Worm (Caenorhabditis elegans) whole organism, late embryonic: ENCODE measurements around the gene T28A11.17.

Experiments
- C08G9.2 ChIP-seq: sonication (generic microtip); optimal IDR thresholded peaks from 2 replicates; lab custom pipeline; 2016; ENCODE audit warnings: mild to moderate bottlenecking, missing genetic modification characterization, moderate library complexity, missing compliant biosample characterization
- K02D7.2 ChIP-seq: sonication (generic microtip); optimal IDR thresholded peaks from 2 replicates; lab custom pipeline; 2017; ENCODE audit warnings: mild to moderate bottlenecking, missing genetic modification characterization, missing compliant biosample characterization
- T23F11.4 ChIP-seq: fragments of 200-800 bp; sonication (Bioruptor generic); optimal IDR thresholded peaks from 2 replicates; lab custom pipeline; 2018; ENCODE audit warnings: mild to moderate bottlenecking, missing genetic modification characterization, missing compliant biosample characterization
- Y22D7AL.16 ChIP-seq: sonication (generic microtip); optimal IDR thresholded peaks from 2 replicates; lab custom pipeline; 2016; ENCODE audit warnings: missing genetic modification characterization, missing compliant biosample characterization
- ahr-1 ChIP-seq: sonication (generic microtip); optimal IDR thresholded peaks from 2 replicates; lab custom pipeline; 2016; ENCODE audit warnings: missing genetic modification characterization, missing compliant biosample characterization
- ama-1 ChIP-seq: fragments of 150-350 bp; optimal IDR thresholded peaks from 2 replicates; lab custom pipeline; 2014
- ceh-14 ChIP-seq: sonication (generic microtip); optimal IDR thresholded peaks from 2 replicates; lab custom pipeline; 2016; ENCODE audit warnings: missing genotype, missing genetic modification characterization, missing compliant biosample characterization
- ceh-18 ChIP-seq: sonication (generic microtip); optimal IDR thresholded peaks from 2 replicates; lab custom pipeline; 2016; ENCODE audit warnings: missing genetic modification characterization, missing compliant biosample characterization
- ceh-19 ChIP-seq: fragments of 200-800 bp; sonication (Bioruptor generic); optimal IDR thresholded peaks from 2 replicates; lab custom pipeline; 2018; ENCODE audit warnings: mild to moderate bottlenecking, missing genetic modification characterization, missing compliant biosample characterization
- ceh-2 ChIP-seq: sonication (generic microtip); optimal IDR thresholded peaks from 2 replicates; lab custom pipeline; 2016; ENCODE audit warnings: missing genotype, missing genetic modification characterization, missing compliant biosample characterization
- ceh-34 ChIP-seq: sonication (generic microtip); optimal IDR thresholded peaks from 2 replicates; lab custom pipeline; 2016; ENCODE audit warnings: mild to moderate bottlenecking, missing genetic modification characterization, missing compliant biosample characterization
- ceh-45 ChIP-seq: fragments of 200-800 bp; sonication (Bioruptor generic); IDR thresholded peaks from 2 replicates; pipeline ENCODE4 v1.3.6; 2022; ENCODE audit warnings: missing genetic modification reagents, missing genetic modification characterization, missing compliant biosample characterization
- ceh-48 ChIP-seq: sonication (generic microtip); optimal IDR thresholded peaks from 2 replicates; lab custom pipeline; 2016; ENCODE audit warnings: missing genetic modification characterization, inconsistent platforms, missing compliant biosample characterization
- dmd-4 ChIP-seq: sonication (generic microtip); optimal IDR thresholded peaks from 2 replicates; lab custom pipeline; 2016; ENCODE audit warnings: borderline replicate concordance, missing genetic modification characterization, missing compliant biosample characterization
- ets-4 ChIP-seq: sonication (generic microtip); optimal IDR thresholded peaks from 2 replicates; lab custom pipeline; 2016; ENCODE audit warnings: missing genetic modification characterization, missing compliant biosample characterization
- fax-1 ChIP-seq: sonication (generic microtip); optimal IDR thresholded peaks from 2 replicates; lab custom pipeline; 2016; ENCODE audit warnings: missing genotype, missing genetic modification characterization, missing compliant biosample characterization
- gmeb-2 ChIP-seq: sonication (generic microtip); optimal IDR thresholded peaks from 2 replicates; lab custom pipeline; 2016; ENCODE audit warnings: missing genetic modification characterization, inconsistent platforms, missing compliant biosample characterization
- hlh-30 ChIP-seq: sonication (generic microtip); optimal IDR thresholded peaks from 2 replicates; lab custom pipeline; 2017; ENCODE audit warnings: antibody characterized with exemption, missing genetic modification characterization, missing compliant biosample characterization; ENCODE audit not compliant: insufficient read depth
- hlh-6 ChIP-seq: sonication (generic microtip); optimal IDR thresholded peaks from 2 replicates; lab custom pipeline; 2016; ENCODE audit warnings: missing genotype, missing genetic modification characterization, missing compliant biosample characterization
- hlh-8 ChIP-seq: sonication (generic microtip); optimal IDR thresholded peaks from 2 replicates; lab custom pipeline; 2016; ENCODE audit warnings: missing genotype, missing genetic modification characterization, missing compliant biosample characterization
- lim-6 ChIP-seq: sonication (generic microtip); optimal IDR thresholded peaks from 2 replicates; lab custom pipeline; 2016; ENCODE audit warnings: missing genetic modification characterization, missing compliant biosample characterization
- lin-11 ChIP-seq: fragments of 200-800 bp; sonication (Bioruptor generic); optimal IDR thresholded peaks from 2 replicates; lab custom pipeline; 2018; ENCODE audit warnings: mild to moderate bottlenecking, missing genetic modification characterization, missing compliant biosample characterization
- madf-2 ChIP-seq: sonication (generic microtip); optimal IDR thresholded peaks from 2 replicates; lab custom pipeline; 2017; ENCODE audit warnings: missing genetic modification characterization, missing compliant biosample characterization
- mec-3 ChIP-seq: sonication (generic microtip); optimal IDR thresholded peaks from 2 replicates; lab custom pipeline; 2016; ENCODE audit warnings: borderline replicate concordance, missing genetic modification characterization, missing compliant biosample characterization
- nhr-11 ChIP-seq: fragments of 150-350 bp; optimal IDR thresholded peaks from 2 replicates; lab custom pipeline; 2014; ENCODE audit warnings: missing biosample characterization, missing genetic modification characterization
- npax-4 ChIP-seq: sonication (generic microtip); optimal IDR thresholded peaks from 2 replicates; lab custom pipeline; 2016; ENCODE audit warnings: missing genetic modification characterization, missing compliant biosample characterization
- pat-9 ChIP-seq: fragments of 200-800 bp; sonication (Bioruptor generic); optimal IDR thresholded peaks from 2 replicates; lab custom pipeline; 2018; ENCODE audit warnings: mild to moderate bottlenecking, missing genetic modification characterization, moderate library complexity, missing compliant biosample characterization
- pax-1 ChIP-seq: fragments of 150-350 bp; optimal IDR thresholded peaks from 2 replicates; lab custom pipeline; 2014; ENCODE audit warnings: missing biosample characterization, missing genetic modification characterization
- pha-4 ChIP-seq: fragments of 150-350 bp; optimal IDR thresholded peaks from 2 replicates; lab custom pipeline; 2018; ENCODE audit warnings: missing biosample characterization, missing genetic modification reagents, missing genetic modification characterization
- pqm-1 ChIP-seq: sonication (generic microtip); optimal IDR thresholded peaks from 2 replicates; lab custom pipeline; 2016; ENCODE audit warnings: missing genetic modification characterization, missing compliant biosample characterization
- ref-2 ChIP-seq: sonication (generic microtip); optimal IDR thresholded peaks from 2 replicates; lab custom pipeline; 2016; ENCODE audit warnings: missing genetic modification characterization, missing compliant biosample characterization
- rnt-1 ChIP-seq: sonication (generic microtip); optimal IDR thresholded peaks from 2 replicates; lab custom pipeline; 2016; ENCODE audit warnings: missing genetic modification characterization, missing compliant biosample characterization
- sdc-2 ChIP-seq: sonication (generic microtip); optimal IDR thresholded peaks from 2 replicates; lab custom pipeline; 2016; ENCODE audit warnings: missing genotype, missing genetic modification characterization, missing compliant biosample characterization
- syd-9 ChIP-seq: sonication (generic microtip); optimal IDR thresholded peaks from 2 replicates; lab custom pipeline; 2016; ENCODE audit warnings: mild to moderate bottlenecking, missing genetic modification characterization, moderate library complexity, missing compliant biosample characterization
- tbx-7 ChIP-seq: sonication (generic microtip); optimal IDR thresholded peaks from 2 replicates; lab custom pipeline; 2016; ENCODE audit warnings: missing genotype, missing genetic modification characterization, missing compliant biosample characterization
- ttx-3 ChIP-seq: sonication (generic microtip); optimal IDR thresholded peaks from 2 replicates; lab custom pipeline; 2016; ENCODE audit warnings: missing genetic modification reagents, missing genetic modification characterization, missing compliant biosample characterization
- unc-42 ChIP-seq: sonication (generic microtip); optimal IDR thresholded peaks from 2 replicates; lab custom pipeline; 2016; ENCODE audit warnings: missing genotype, missing genetic modification characterization, missing compliant biosample characterization
- unc-55 ChIP-seq: sonication (generic microtip); optimal IDR thresholded peaks from 2 replicates; lab custom pipeline; 2017; ENCODE audit warnings: missing biosample characterization, missing genetic modification reagents, missing genetic modification characterization
- unc-86 ChIP-seq: sonication (generic microtip); optimal IDR thresholded peaks from 2 replicates; lab custom pipeline; 2016; ENCODE audit warnings: missing genetic modification characterization, missing compliant biosample characterization

T28A11.17 gene

DNA sequence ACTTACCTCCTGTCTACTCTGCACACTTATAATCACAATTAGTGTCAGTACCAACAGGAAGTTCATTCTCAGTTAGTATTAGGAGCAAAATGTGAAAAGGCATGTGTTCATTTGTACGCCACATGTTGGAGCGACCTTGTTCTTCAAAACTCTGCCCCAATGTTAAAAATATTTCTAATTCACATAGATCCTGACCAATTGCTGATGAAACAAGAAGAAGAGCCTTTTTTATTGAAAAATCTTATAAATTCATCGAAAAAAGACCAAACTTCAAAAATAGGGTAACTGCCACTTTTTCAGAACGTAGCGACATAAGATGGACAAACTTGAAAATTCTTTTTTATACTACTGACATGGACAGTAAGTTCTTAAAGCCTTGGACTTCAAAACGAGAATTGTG, at the start of gene T28A11.17:
Gene T28A11.17 (minus strand): TSS at position 101 of the 400 bp plus-strand sequence.
- TF ChIP-seq C08G9.2 (tag; lab: Kevin White, UChicago), result no peak
- TF ChIP-seq ceh-14 (tag; lab: Kevin White, UChicago), result no peak
- no peak for TF ChIP-seq npax-4
- TF ChIP-seq madf-2 (tag; lab: Kevin White, UChicago), result no peak
- no peak for TF ChIP-seq pqm-1 (tag; lab: Kevin White, UChicago)
- TF ChIP-seq unc-86 (tag; lab: Kevin White, UChicago), result no peak
- TF ChIP-seq dmd-4 (tag; lab: Kevin White, UChicago), result no peak
- TF ChIP-seq pha-4 (tag; lab: Kevin White, UChicago), result no peak
- no peak for TF ChIP-seq mec-3 (tag; lab: Kevin White, UChicago)
- TF ChIP-seq ceh-48 (tag; lab: Kevin White, UChicago), result no peak
- TF ChIP-seq ceh-2 (tag; lab: Kevin White, UChicago), result no peak
- no peak for TF ChIP-seq gmeb-2 (tag; lab: Kevin White, UChicago)
- no peak for TF ChIP-seq syd-9 (tag; lab: Kevin White, UChicago)
- no peak for TF ChIP-seq K02D7.2
- TF ChIP-seq ets-4 (tag; lab: Kevin White, UChicago), result no peak

- TF ChIP-seq ref-2 (tag; lab: Kevin White, UChicago) (no peak), ceh-34 (tag; lab: Kevin White, UChicago) (no peak), ceh-19 (no peak), pax-1 (tag; lab: Kevin White, UChicago) (peak; percentile 8), ttx-3 (tag; lab: Kevin White, UChicago) (no peak)
Observed at ce11 chrV:3315308-3315707, 49.2 kb upstream of the T28A11.17 start, which contains the start of gene arrd-19. Gene arrd-19 (minus strand): TSS chrV:3315516.

DNA sequence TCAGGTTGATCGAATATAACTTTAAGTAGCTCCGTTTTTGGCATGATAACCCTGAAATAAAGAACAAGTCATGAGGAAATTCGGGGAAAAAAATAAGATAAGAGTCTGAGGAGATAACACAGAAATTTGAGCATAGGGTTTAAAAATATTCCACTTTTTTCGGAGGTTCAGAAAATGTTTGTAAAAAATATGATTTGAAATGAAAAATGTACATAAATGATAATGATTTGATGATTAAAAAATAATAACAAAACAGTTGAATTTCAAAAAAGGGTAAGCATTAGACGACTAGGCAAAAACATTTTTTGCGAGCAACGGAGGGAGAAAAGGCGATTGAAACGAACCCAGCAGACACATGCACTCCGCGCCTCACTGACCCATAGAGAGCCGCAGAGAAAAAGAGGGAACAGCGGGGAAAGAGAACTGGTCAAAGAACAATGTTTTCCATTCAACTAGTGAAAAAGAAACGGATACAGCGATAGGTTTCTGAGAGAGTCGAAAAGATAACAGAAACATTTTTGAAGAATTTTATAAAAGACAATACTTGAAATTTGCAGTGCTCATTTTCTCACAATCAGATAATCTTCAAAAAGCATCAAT, 46.1 kb upstream of the T28A11.17 start, which contains the start of gene arrd-18:
Gene arrd-18 (minus strand): TSS at position 51 of the 600 bp plus-strand sequence.
- TF ChIP-seq ahr-1 (tag; lab: Kevin White, UChicago) (no peak), lim-6 (tag; lab: Kevin White, UChicago) (no peak), gmeb-2 (tag; lab: Kevin White, UChicago) (no peak), ceh-14 (tag; lab: Kevin White, UChicago) (peak; percentile 15), ceh-18 (no peak), ama-1 (lab: Kevin White, UChicago) (no peak), tbx-7 (tag; lab: Kevin White, UChicago) (no peak)
- TF ChIP-seq, all 69 proteins: peak for 1

DNA sequence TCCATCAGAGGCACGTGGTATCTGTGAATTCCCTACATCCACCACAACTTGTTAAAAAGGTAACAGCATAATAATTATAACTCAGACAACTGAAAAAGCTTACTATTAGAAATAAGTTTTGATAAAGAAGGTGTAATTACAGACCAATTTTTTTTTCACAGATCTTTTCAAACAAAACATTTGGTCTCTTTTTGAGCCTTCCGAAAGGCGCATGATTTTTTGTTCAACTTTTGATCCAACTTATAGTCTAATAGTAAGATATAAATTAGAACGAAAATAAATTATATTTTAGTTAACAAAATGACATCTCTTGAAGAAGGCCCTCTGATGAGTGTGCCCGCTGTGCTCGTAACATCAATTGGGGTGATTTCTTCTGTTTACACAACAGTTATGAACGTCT, 42.1 kb upstream of the T28A11.17 start, which contains the start of gene srbc-3:
Gene srbc-3 (plus strand): TSS at position 301 of the 400 bp plus-strand sequence.
- no peak for TF ChIP-seq gmeb-2 (tag; lab: Kevin White, UChicago)
- TF ChIP-seq, all 69 proteins: peak for 0

- TF ChIP-seq hlh-8 (tag; lab: Kevin White, UChicago) (no peak), hlh-30 (tag; lab: Kevin White, UChicago) (no peak), ceh-45 (GFP tag; lab: Robert Waterston, UW) (no peak), unc-55 (GFP tag; lab: Kevin White, UChicago) (no peak), sdc-2 (tag; lab: Kevin White, UChicago) (no peak), fax-1 (no peak), lin-11 (no peak), ceh-14 (tag; lab: Kevin White, UChicago) (no peak), T23F11.4 (no peak), Y22D7AL.16 (no peak), nhr-11 (tag; lab: Kevin White, UChicago) (no peak), hlh-6 (no peak), pqm-1 (tag; lab: Kevin White, UChicago) (no peak), unc-42 (tag; lab: Kevin White, UChicago) (no peak), pat-9 (no peak), rnt-1 (tag; lab: Kevin White, UChicago) (no peak)
Observed at ce11 chrV:3301898-3302297, 35.8 kb upstream of the T28A11.17 start, which contains the start of gene srbc-1. Gene srbc-1 (minus strand): TSS chrV:3301998.
